Fruit fly (Drosophila melanogaster) S2 (cell line): ENCODE results near the gene Arc42.

Source experiments
- CG8478 ChIP-seq: fragments of >200 bp; optimal IDR thresholded peaks from 2 replicates; lab custom pipeline; 2018
- CTCF ChIP-seq, 2 experiments: fragments of >200 bp; optimal IDR thresholded peaks; 2 replicates each; lab custom pipeline; 2018

DNA sequence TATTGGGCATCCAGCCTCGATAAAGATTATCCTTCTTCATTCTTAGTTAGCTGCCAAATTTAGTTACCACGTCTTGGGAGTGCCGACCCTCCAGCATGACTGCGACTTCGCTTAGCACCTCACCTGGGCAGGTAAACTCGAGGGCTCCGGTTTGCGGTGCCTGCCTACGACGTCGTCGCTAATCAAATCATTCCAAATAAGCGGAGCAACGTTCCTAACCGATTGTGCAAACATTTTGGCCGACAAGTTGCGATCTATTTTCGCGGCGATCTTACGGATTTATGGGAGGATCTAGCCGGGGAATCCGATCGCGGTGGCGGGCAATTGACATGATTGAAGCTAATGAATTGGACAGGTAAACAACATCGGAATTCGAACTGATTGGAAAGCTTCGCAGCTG, 40.2 kb downstream of the Arc42 start, which contains the start of gene CG4465:
- TF ChIP-seq CG8478 (lab: Kevin White, UChicago) (no peak), CTCF (optimal IDR thresholded peaks at IDR 0.05; lab: Kevin White, UChicago) (no peak)
